Worm (Caenorhabditis elegans) whole organism, midembryonic: ENCODE data around the gene K09C4.1.

ENCODE experiments used
- T22C8.4 ChIP-seq: fragments of 200-800 bp; sonication (Bioruptor generic); IDR thresholded peaks from 2 replicates; pipeline ENCODE4 v1.3.6; 2022; ENCODE audit warnings: missing genetic modification characterization, missing compliant biosample characterization
- cog-1 ChIP-seq: sonication (generic microtip); optimal IDR thresholded peaks from 2 replicates; lab custom pipeline; 2016; ENCODE audit warnings: missing genetic modification characterization, missing compliant biosample characterization
- flt-1 ChIP-seq: fragments of 200-800 bp; sonication (Bioruptor generic); IDR thresholded peaks from 2 replicates; pipeline ENCODE4 v1.3.6; 2022; ENCODE audit warnings: missing genetic modification characterization, missing compliant biosample characterization
- klf-2 ChIP-seq: fragments of 200-800 bp; sonication (Bioruptor generic); conservative IDR thresholded peaks from 2 replicates; pipeline ENCODE4 v1.3.6; 2022; ENCODE audit warnings: missing genetic modification reagents, missing genetic modification characterization, missing compliant biosample characterization
- med-1 ChIP-seq: sonication (generic microtip); optimal IDR thresholded peaks from 2 replicates; lab custom pipeline; 2017; ENCODE audit warnings: missing genetic modification characterization, mild to moderate bottlenecking, missing compliant biosample characterization, antibody characterized with exemption, missing genetic modification reagents; ENCODE audit not compliant: insufficient read depth
- ref-1 ChIP-seq: fragments of 200-800 bp; sonication (Bioruptor generic); conservative IDR thresholded peaks from 2 replicates; pipeline ENCODE4 v1.3.6; 2022; ENCODE audit warnings: missing genetic modification reagents, missing genetic modification characterization, missing compliant biosample characterization
- tab-1 ChIP-seq: fragments of 200-800 bp; sonication (Bioruptor generic); IDR thresholded peaks from 2 replicates; pipeline ENCODE4 v1.3.6; 2022; ENCODE audit warnings: missing genetic modification characterization, missing compliant biosample characterization
- ztf-23 ChIP-seq: fragments of 200-800 bp; sonication (Bioruptor generic); IDR thresholded peaks from 2 replicates; pipeline ENCODE4 v1.3.6; 2022; ENCODE audit warnings: missing genetic modification reagents, missing genetic modification characterization, missing compliant biosample characterization
- ztf-29 ChIP-seq: fragments of 200-800 bp; sonication (Bioruptor generic); IDR thresholded peaks from 2 replicates; pipeline ENCODE4 v1.3.6; 2022; ENCODE audit warnings: missing genetic modification reagents, missing genetic modification characterization, missing compliant biosample characterization

The K09C4.1 gene

ce11 chrX:3300582-3300981, 1.9 kb downstream of the K09C4.1 start:
- TF ChIP-seq flt-1 (GFP tag; lab: Robert Waterston, UW), result no peak
- TF ChIP-seq tab-1 (GFP tag; lab: Robert Waterston, UW), result no peak
- TF ChIP-seq ref-1, result no peak
- no peak for TF ChIP-seq klf-2 (GFP tag; lab: Robert Waterston, UW)
- no peak for TF ChIP-seq cog-1
- no peak for TF ChIP-seq med-1 (GFP tag; lab: Kevin White, UChicago)
- TF ChIP-seq T22C8.4 (GFP tag; lab: Robert Waterston, UW), result no peak

DNA sequence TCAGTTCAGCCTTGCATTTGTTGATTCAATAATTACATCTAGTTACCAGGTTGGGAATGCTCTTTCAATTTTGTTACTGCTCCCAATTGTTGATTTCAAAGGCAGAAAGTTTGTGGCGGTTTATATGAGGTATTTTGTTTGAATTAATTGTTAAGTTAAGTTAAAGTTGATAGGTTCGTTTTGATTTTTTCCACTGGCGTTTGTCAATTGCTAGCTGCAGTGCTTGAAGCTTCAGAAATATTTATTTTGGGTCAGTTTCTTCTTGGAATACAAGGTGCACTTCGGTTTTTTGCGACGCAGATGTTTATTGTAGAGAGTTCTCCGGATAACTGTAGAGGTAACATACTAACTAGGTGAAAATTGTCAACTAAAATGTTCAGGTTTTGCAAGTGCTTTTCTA, 3.1 kb downstream of the K09C4.1 start, which contains the start of gene F11D5.5:
Gene F11D5.5, plus strand, starts transcription at position 301 of the 400 bp plus-strand sequence.
- TF ChIP-seq ref-1, result no peak
- TF ChIP-seq klf-2 (GFP tag; lab: Robert Waterston, UW), result no peak
- no peak for TF ChIP-seq cog-1
- no peak for TF ChIP-seq flt-1 (GFP tag; lab: Robert Waterston, UW)
- no peak for TF ChIP-seq med-1 (GFP tag; lab: Kevin White, UChicago)
- TF ChIP-seq ztf-23 (GFP tag; lab: Robert Waterston, UW), result no peak
- no peak for TF ChIP-seq T22C8.4 (GFP tag; lab: Robert Waterston, UW)
- TF ChIP-seq ztf-29, result no peak
- no peak for TF ChIP-seq tab-1 (GFP tag; lab: Robert Waterston, UW)

DNA sequence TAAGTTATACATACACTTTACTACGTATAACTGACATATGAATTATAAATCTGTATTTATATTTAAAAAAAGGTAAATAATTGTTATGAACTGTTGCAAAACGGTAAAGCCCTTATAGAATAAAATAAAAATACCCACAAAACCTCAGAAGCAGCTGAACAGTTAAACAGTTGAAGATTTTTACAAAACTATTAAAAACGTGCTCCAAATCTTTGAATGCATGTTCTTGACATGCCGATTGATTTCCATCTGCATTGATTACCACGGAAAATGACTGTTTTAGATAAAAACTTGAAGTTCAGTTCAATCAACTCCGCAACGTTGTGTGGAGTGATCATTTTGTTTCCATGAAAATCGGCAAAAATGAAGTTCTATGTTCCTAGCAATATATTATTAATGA, 5.4 kb downstream of the K09C4.1 start, which contains the start of gene F11D5.7:
Gene F11D5.7, plus strand, starts transcription at position 301 of the 400 bp plus-strand sequence.
- no peak for TF ChIP-seq tab-1 (GFP tag; lab: Robert Waterston, UW)
- no peak for TF ChIP-seq flt-1 (GFP tag; lab: Robert Waterston, UW)
- TF ChIP-seq cog-1, result no peak
- TF ChIP-seq med-1 (GFP tag; lab: Kevin White, UChicago), result no peak
- TF ChIP-seq ztf-23 (GFP tag; lab: Robert Waterston, UW), result no peak
- no peak for TF ChIP-seq klf-2 (GFP tag; lab: Robert Waterston, UW)
- no peak for TF ChIP-seq T22C8.4 (GFP tag; lab: Robert Waterston, UW)
- TF ChIP-seq ztf-29, result no peak
- no peak for TF ChIP-seq ref-1

- TF ChIP-seq T22C8.4 (GFP tag; lab: Robert Waterston, UW), result no peak
- TF ChIP-seq ztf-23 (GFP tag; lab: Robert Waterston, UW), result no peak
- no peak for TF ChIP-seq ref-1
- TF ChIP-seq med-1 (GFP tag; lab: Kevin White, UChicago), result no peak
- no peak for TF ChIP-seq ztf-29
- TF ChIP-seq cog-1, result no peak
- no peak for TF ChIP-seq tab-1 (GFP tag; lab: Robert Waterston, UW)
- TF ChIP-seq klf-2 (GFP tag; lab: Robert Waterston, UW), result no peak
- TF ChIP-seq flt-1 (GFP tag; lab: Robert Waterston, UW), result no peak
Measured at ce11 chrX:3306594-3307296, 8.1 kb downstream of the K09C4.1 start.

DNA sequence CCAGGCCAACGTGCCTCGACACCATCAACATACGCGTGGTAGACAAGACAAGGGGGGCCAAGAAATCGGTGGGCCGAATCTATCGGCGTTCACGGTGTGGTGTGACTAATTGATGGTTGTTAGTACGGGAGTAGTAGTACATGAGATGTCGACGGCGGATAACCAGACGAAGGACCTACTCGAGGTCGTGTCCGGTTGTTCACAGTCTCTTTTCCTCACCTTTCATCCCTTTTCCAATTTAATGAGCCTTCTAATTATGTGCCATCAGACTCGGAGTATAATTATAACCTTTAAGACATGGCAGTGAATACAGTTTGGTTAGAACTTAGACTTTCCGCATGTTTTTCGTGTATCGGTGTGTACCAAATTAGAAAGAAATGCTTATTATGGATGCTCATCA, 12.0 kb downstream of the K09C4.1 start:
- TF ChIP-seq tab-1 (GFP tag; lab: Robert Waterston, UW), result no peak
- no peak for TF ChIP-seq ztf-23 (GFP tag; lab: Robert Waterston, UW)
- no peak for TF ChIP-seq ztf-29
- TF ChIP-seq cog-1, result no peak
- no peak for TF ChIP-seq T22C8.4 (GFP tag; lab: Robert Waterston, UW)
- no peak for TF ChIP-seq ref-1
- no peak for TF ChIP-seq klf-2 (GFP tag; lab: Robert Waterston, UW)
- no peak for TF ChIP-seq med-1 (GFP tag; lab: Kevin White, UChicago)
- no peak for TF ChIP-seq flt-1 (GFP tag; lab: Robert Waterston, UW)

- TF ChIP-seq flt-1 (GFP tag; lab: Robert Waterston, UW) (peak; percentile 64), ref-1 (no peak)
Measured at ce11 chrX:3313939-3314338, 15.3 kb downstream of the K09C4.1 start.

ce11 chrX:3315014-3315413, 16.3 kb downstream of the K09C4.1 start, which contains the start of gene ddr-2:
Gene ddr-2, plus strand, starts transcription at chrX:3315314.
- TF ChIP-seq ztf-29 (no peak), ref-1 (no peak), tab-1 (GFP tag; lab: Robert Waterston, UW) (no peak), med-1 (GFP tag; lab: Kevin White, UChicago) (no peak), flt-1 (GFP tag; lab: Robert Waterston, UW) (no peak), ztf-23 (GFP tag; lab: Robert Waterston, UW) (no peak)

ce11 chrX:3315891-3316657, 17.4 kb downstream of the K09C4.1 start:
- no peak for TF ChIP-seq ztf-29
- no peak for TF ChIP-seq flt-1 (GFP tag; lab: Robert Waterston, UW)
- TF ChIP-seq cog-1, result no peak
- no peak for TF ChIP-seq ztf-23 (GFP tag; lab: Robert Waterston, UW)
- TF ChIP-seq tab-1 (GFP tag; lab: Robert Waterston, UW), result no peak
- no peak for TF ChIP-seq med-1 (GFP tag; lab: Kevin White, UChicago)
- no peak for TF ChIP-seq T22C8.4 (GFP tag; lab: Robert Waterston, UW)
- no peak for TF ChIP-seq klf-2 (GFP tag; lab: Robert Waterston, UW)
- no peak for TF ChIP-seq ref-1

DNA sequence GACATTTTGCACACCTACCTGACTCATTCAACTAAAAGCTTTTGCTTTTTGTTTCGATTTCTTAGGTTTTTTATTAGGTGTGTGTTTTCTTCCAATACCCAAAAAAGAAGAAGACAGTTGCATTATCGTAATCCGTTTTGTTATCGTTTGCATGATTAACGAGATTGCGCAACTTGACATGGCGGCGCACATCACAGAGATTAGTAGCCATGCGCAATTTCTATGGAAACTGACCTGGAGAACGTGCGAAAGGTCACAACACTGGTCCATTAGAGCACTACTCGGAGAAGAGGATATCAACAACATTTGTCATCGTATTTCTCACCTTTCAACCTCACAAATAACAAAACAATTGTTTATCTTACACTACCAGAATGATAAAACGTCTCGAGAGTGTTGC, 18.1 kb downstream of the K09C4.1 start:
- TF ChIP-seq T22C8.4 (GFP tag; lab: Robert Waterston, UW) (no peak), med-1 (GFP tag; lab: Kevin White, UChicago) (no peak), cog-1 (no peak), flt-1 (GFP tag; lab: Robert Waterston, UW) (no peak), klf-2 (GFP tag; lab: Robert Waterston, UW) (no peak), tab-1 (GFP tag; lab: Robert Waterston, UW) (no peak), ztf-23 (GFP tag; lab: Robert Waterston, UW) (no peak), ref-1 (no peak), ztf-29 (no peak)
